Worm (Caenorhabditis elegans): ENCODE results near the gene gly-9.

The gly-9 gene

ce11 chrIII:11238309-11238708, 52.1 kb downstream of the gly-9 start:
- no peak for TF ChIP-seq pat-9 (tag; optimal IDR thresholded peaks at IDR 0.05)
- no peak for TF ChIP-seq sox-2 (GFP tag; IDR thresholded peaks at IDR 0.05)
- TF ChIP-seq K09A11.1 (tag; optimal IDR thresholded peaks at IDR 0.05; ENCODE audit: insufficient read depth) = no peak
- TF ChIP-seq mec-3 (tag; optimal IDR thresholded peaks at IDR 0.05; ENCODE audit: borderline replicate concordance) = no peak
- TF ChIP-seq nfya-1 (tag; optimal IDR thresholded peaks at IDR 0.05) = peak; percentile 82
- no peak for TF ChIP-seq fax-1 (tag; optimal IDR thresholded peaks at IDR 0.05)

ce11 chrIII:11237741-11238140, 52.6 kb downstream of the gly-9 start:
- TF ChIP-seq nhr-232 (tag; optimal IDR thresholded peaks at IDR 0.05) = no peak
- peak; percentile 21 for TF ChIP-seq hlh-30 (tag; optimal IDR thresholded peaks at IDR 0.05; ENCODE audit: insufficient read depth)

- TF ChIP-seq ztf-16 (tag; optimal IDR thresholded peaks at IDR 0.05) (peak; percentile 61), odd-2 (tag; optimal IDR thresholded peaks at IDR 0.05) (no peak), ceh-48 (tag; optimal IDR thresholded peaks at IDR 0.05) (peak; percentile 10), ceh-14 (tag; optimal IDR thresholded peaks at IDR 0.05) (peak; percentile 57), rnt-1 (tag; optimal IDR thresholded peaks at IDR 0.05) (peak; percentile 19), mec-3 (tag; optimal IDR thresholded peaks at IDR 0.05; ENCODE audit: borderline replicate concordance) (no peak), ceh-19 (GFP tag; optimal IDR thresholded peaks at IDR 0.05) (no peak), pros-1 (tag; optimal IDR thresholded peaks at IDR 0.05) (no peak), nfya-1 (tag; optimal IDR thresholded peaks at IDR 0.05) (peak; percentile 45), fkh-6 (tag; optimal IDR thresholded peaks at IDR 0.05) (peak; percentile 9), ceh-45 (GFP tag; IDR thresholded peaks at IDR 0.05) (no peak), C38D4.7 (GFP tag; optimal IDR thresholded peaks at IDR 0.05) (peak; percentile 44), ceh-9 (tag; optimal IDR thresholded peaks at IDR 0.05) (no peak), pat-9 (tag; optimal IDR thresholded peaks at IDR 0.05) (peak; percentile 44), hlh-30 (tag; optimal IDR thresholded peaks at IDR 0.05; ENCODE audit: insufficient read depth) (peak; percentile 76), sox-4 (tag; optimal IDR thresholded peaks at IDR 0.05) (no peak), unc-3 (GFP tag; conservative IDR thresholded peaks at IDR 0.05) (no peak), unc-3 (tag; optimal IDR thresholded peaks at IDR 0.05) (peak; percentile 1), ceh-22 (tag; optimal IDR thresholded peaks at IDR 0.05) (no peak), ceh-24 (tag; optimal IDR thresholded peaks at IDR 0.05) (peak; percentile 3), eyg-1 (tag; optimal IDR thresholded peaks at IDR 0.05) (no peak), ceh-31 (tag; optimal IDR thresholded peaks at IDR 0.05) (peak; percentile 56), nhr-232 (tag; optimal IDR thresholded peaks at IDR 0.05) (no peak), ceh-30 (tag; optimal IDR thresholded peaks at IDR 0.05) (no peak), elt-2 (tag; optimal IDR thresholded peaks at IDR 0.05) (peak; percentile 82), gmeb-2 (tag; optimal IDR thresholded peaks at IDR 0.05) (peak; percentile 10), ttx-3 (tag; optimal IDR thresholded peaks at IDR 0.05) (peak; percentile 54), unc-86 (tag; optimal IDR thresholded peaks at IDR 0.05) (peak; percentile 41), K09A11.1 (tag; optimal IDR thresholded peaks at IDR 0.05; ENCODE audit: insufficient read depth) (peak; percentile 56), ceh-34 (tag; optimal IDR thresholded peaks at IDR 0.05) (peak; percentile 48), ceh-2 (tag; optimal IDR thresholded peaks at IDR 0.05) (peak; percentile 31), hlh-8 (tag; optimal IDR thresholded peaks at IDR 0.05) (peak; percentile 66), ets-4 (tag; optimal IDR thresholded peaks at IDR 0.05) (peak; percentile 29), zip-5 (tag; optimal IDR thresholded peaks at IDR 0.05) (peak; percentile 11), unc-42 (tag; optimal IDR thresholded peaks at IDR 0.05) (peak; percentile 32), pax-1 (tag; optimal IDR thresholded peaks at IDR 0.05) (no peak), T23F11.4 (GFP tag; optimal IDR thresholded peaks at IDR 0.05) (peak; percentile 46), lin-11 (tag; optimal IDR thresholded peaks at IDR 0.05) (peak; percentile 16), sox-2 (GFP tag; IDR thresholded peaks at IDR 0.05) (0 out of 2 replicates have a peak, but pooled peaks have one; percentile 4), C08G9.2 (tag; optimal IDR thresholded peaks at IDR 0.05) (no peak), ref-2 (tag; optimal IDR thresholded peaks at IDR 0.05) (no peak), tbx-2 (tag; optimal IDR thresholded peaks at IDR 0.05) (peak; percentile 59), che-1 (tag; optimal IDR thresholded peaks at IDR 0.05) (peak; percentile 61)
Measured at ce11 chrIII:11236788-11237187, 53.6 kb downstream of the gly-9 start, which contains the start of the genes Y47D3A.14 and aakb-2. Gene Y47D3A.14, minus strand, starts transcription at chrIII:11236868. Gene aakb-2, plus strand, starts transcription at chrIII:11237143.
